Worm (Caenorhabditis elegans) whole organism, L4 larva: ENCODE results near the gene F28H7.3.

Source experiments
- F49E8.2 ChIP-seq: sonication (generic microtip); optimal IDR thresholded peaks from 2 replicates; lab custom pipeline; 2016; ENCODE audit warnings: missing compliant biosample characterization, mild to moderate bottlenecking, missing genetic modification characterization, borderline replicate concordance
- T20F7.1 ChIP-seq: fragments of 200-800 bp; sonication (Bioruptor generic); optimal IDR thresholded peaks from 2 replicates; lab custom pipeline; 2018; ENCODE audit warnings: mild to moderate bottlenecking, missing genetic modification characterization, missing compliant biosample characterization
- Y105C5A.15 ChIP-seq: fragments of 200-800 bp; sonication (Bioruptor generic); IDR thresholded peaks from 2 replicates; pipeline ENCODE4 v1.3.6; 2022; ENCODE audit warnings: missing genetic modification characterization, missing compliant biosample characterization
- Y75B8A.6 ChIP-seq: fragments of 200-800 bp; sonication (Bioruptor generic); IDR thresholded peaks from 2 replicates; pipeline ENCODE4 v1.3.6; 2022; ENCODE audit warnings: missing genetic modification reagents, missing genetic modification characterization, missing compliant biosample characterization
- ceh-20 ChIP-seq: fragments of 200-800 bp; sonication (Bioruptor generic); IDR thresholded peaks from 2 replicates; pipeline ENCODE4 v1.3.6; 2022; ENCODE audit warnings: missing genetic modification reagents, missing genetic modification characterization, missing compliant biosample characterization
- ceh-44 ChIP-seq: fragments of 200-800 bp; sonication (Bioruptor generic); IDR thresholded peaks from 2 replicates; pipeline ENCODE4 v1.3.6; 2022; ENCODE audit warnings: missing genetic modification reagents, missing genetic modification characterization, missing compliant biosample characterization
- cey-2 ChIP-seq: sonication (generic microtip); optimal IDR thresholded peaks from 3 replicates; lab custom pipeline; 2017; ENCODE audit warnings: missing genetic modification characterization, mild to moderate bottlenecking, missing compliant biosample characterization, antibody characterized with exemption, borderline replicate concordance; ENCODE audit not compliant: insufficient read depth
- daf-16 ChIP-seq, 3 experiments: sonication (generic microtip); optimal IDR thresholded peaks; 2 replicates each; lab custom pipeline; 2016 to 2017; ENCODE audit warnings: missing genetic modification characterization in 3 of 3, missing genetic modification reagents in 3 of 3, mild to moderate bottlenecking in 2 of 3, missing compliant biosample characterization in 2 of 3, missing biosample characterization in 1 of 3, moderate library complexity in 1 of 3
- dmd-6 ChIP-seq: fragments of 200-800 bp; sonication (Bioruptor generic); IDR thresholded peaks from 2 replicates; pipeline ENCODE4 v1.3.6; 2022; ENCODE audit warnings: missing genetic modification reagents, missing genetic modification characterization, missing compliant biosample characterization
- dmd-8 ChIP-seq: fragments of 200-800 bp; sonication (Bioruptor generic); IDR thresholded peaks from 2 replicates; pipeline ENCODE4 v1.3.6; 2022; ENCODE audit warnings: missing genetic modification characterization, missing compliant biosample characterization
- dve-1 ChIP-seq: sonication (generic microtip); optimal IDR thresholded peaks from 2 replicates; lab custom pipeline; 2017; ENCODE audit warnings: antibody characterized with exemption, mild to moderate bottlenecking, missing genetic modification characterization, missing compliant biosample characterization; ENCODE audit not compliant: insufficient read depth
- egl-27 ChIP-seq: sonication (generic microtip); optimal IDR thresholded peaks from 3 replicates; lab custom pipeline; 2017; ENCODE audit warnings: missing biosample characterization, missing genetic modification reagents, missing genetic modification characterization
- fos-1 ChIP-seq: fragments of 150-350 bp; optimal IDR thresholded peaks from 2 replicates; lab custom pipeline; 2014; ENCODE audit warnings: missing biosample characterization, missing genetic modification characterization
- hif-1 ChIP-seq, 2 experiments: sonication (generic microtip); optimal IDR thresholded peaks; 2 replicates each; lab custom pipeline; 2016 to 2017; ENCODE audit warnings: missing compliant biosample characterization in 2 of 2, missing genetic modification characterization in 2 of 2, missing genetic modification reagents in 2 of 2, missing genotype in 2 of 2, mild to moderate bottlenecking in 1 of 2
- hlh-30 ChIP-seq: sonication (generic microtip); optimal IDR thresholded peaks from 2 replicates; lab custom pipeline; 2017; ENCODE audit warnings: antibody characterized with exemption, mild to moderate bottlenecking, missing genetic modification characterization, missing compliant biosample characterization; ENCODE audit not compliant: insufficient read depth
- hmg-1.1 ChIP-seq: fragments of 200-800 bp; sonication (Bioruptor generic); IDR thresholded peaks from 2 replicates; pipeline ENCODE4 v1.3.6; 2022; ENCODE audit warnings: missing genetic modification reagents, missing genetic modification characterization, missing compliant biosample characterization
- lin-29 ChIP-seq: fragments of 200-800 bp; sonication (Bioruptor generic); IDR thresholded peaks from 2 replicates; pipeline ENCODE4 v1.3.6; 2022; ENCODE audit warnings: missing genetic modification reagents, missing genetic modification characterization, missing compliant biosample characterization
- lin-38 ChIP-seq: fragments of 200-800 bp; sonication (Bioruptor generic); IDR thresholded peaks from 2 replicates; pipeline ENCODE4 v1.3.6; 2022; ENCODE audit warnings: missing genetic modification reagents, missing genetic modification characterization, missing compliant biosample characterization
- lir-3 ChIP-seq: sonication (generic microtip); optimal IDR thresholded peaks from 2 replicates; lab custom pipeline; 2016; ENCODE audit warnings: mild to moderate bottlenecking, missing genetic modification characterization, missing compliant biosample characterization
- madf-5 ChIP-seq, 2 experiments: fragments of 200-800 bp; sonication (Bioruptor generic); IDR thresholded peaks; 2 replicates each; pipeline ENCODE4 v1.3.6; 2022; ENCODE audit warnings: missing compliant biosample characterization in 2 of 2, missing genetic modification characterization in 2 of 2
- madf-9 ChIP-seq: fragments of 200-800 bp; sonication (Bioruptor generic); conservative IDR thresholded peaks from 2 replicates; pipeline ENCODE4 v1.3.6; 2022; ENCODE audit warnings: missing genetic modification reagents, missing genetic modification characterization, missing compliant biosample characterization
- mdl-1 ChIP-seq, 2 experiments: fragments of 150-350 bp in 1 of 2; sonication (generic microtip) in 1 of 2; optimal IDR thresholded peaks; 2 replicates each; lab custom pipeline; 2014 to 2017; ENCODE audit warnings: missing biosample characterization in 2 of 2, missing genetic modification characterization in 2 of 2
- mdt-29 ChIP-seq: fragments of 200-800 bp; sonication (Bioruptor generic); IDR thresholded peaks from 2 replicates; pipeline ENCODE4 v1.3.6; 2022; ENCODE audit warnings: missing genetic modification reagents, missing genetic modification characterization, missing compliant biosample characterization
- mep-1 ChIP-seq: fragments of 150-350 bp; sonication (generic microtip); optimal IDR thresholded peaks from 3 replicates; lab custom pipeline; 2014; ENCODE audit warnings: missing biosample characterization, missing genetic modification characterization
- mes-2 ChIP-seq: sonication (generic microtip); optimal IDR thresholded peaks from 2 replicates; lab custom pipeline; 2016; ENCODE audit warnings: missing genotype, mild to moderate bottlenecking, missing genetic modification characterization, missing compliant biosample characterization; ENCODE audit not compliant: poor library complexity, severe bottlenecking
- mxl-3 ChIP-seq: fragments of 200-800 bp; sonication (Bioruptor generic); optimal IDR thresholded peaks from 2 replicates; lab custom pipeline; 2018; ENCODE audit warnings: mild to moderate bottlenecking, missing genetic modification characterization, missing compliant biosample characterization
- nhr-25 ChIP-seq: sonication (generic microtip); optimal IDR thresholded peaks from 2 replicates; lab custom pipeline; 2017; ENCODE audit warnings: missing genetic modification characterization, mild to moderate bottlenecking, missing compliant biosample characterization, antibody characterized with exemption, moderate library complexity, borderline replicate concordance; ENCODE audit not compliant: insufficient read depth
- nhr-28 ChIP-seq: fragments of 150-350 bp; optimal IDR thresholded peaks from 2 replicates; lab custom pipeline; 2014; ENCODE audit warnings: missing biosample characterization, missing genetic modification characterization
- nhr-41 ChIP-seq: fragments of 200-800 bp; sonication (Bioruptor generic); IDR thresholded peaks from 2 replicates; pipeline ENCODE4 v1.3.6; 2022; ENCODE audit warnings: missing genetic modification reagents, missing genetic modification characterization, missing compliant biosample characterization
- nhr-42 ChIP-seq: fragments of 200-800 bp; sonication (Bioruptor generic); IDR thresholded peaks from 2 replicates; pipeline ENCODE4 v1.3.6; 2022; ENCODE audit warnings: missing genetic modification characterization, missing compliant biosample characterization
- nhr-6 ChIP-seq: fragments of 150-350 bp; optimal IDR thresholded peaks from 2 replicates; lab custom pipeline; 2014; ENCODE audit warnings: missing biosample characterization, missing genetic modification characterization
- nhr-77 ChIP-seq: fragments of 150-350 bp; optimal IDR thresholded peaks from 2 replicates; lab custom pipeline; 2014; ENCODE audit warnings: missing biosample characterization, missing genetic modification characterization
- sdz-12 ChIP-seq: fragments of 200-800 bp; sonication (Bioruptor generic); optimal IDR thresholded peaks from 2 replicates; lab custom pipeline; 2018; ENCODE audit warnings: mild to moderate bottlenecking, missing genetic modification characterization, missing compliant biosample characterization
- set-16 ChIP-seq: fragments of 200-800 bp; sonication (Bioruptor generic); IDR thresholded peaks from 2 replicates; pipeline ENCODE4 v1.3.6; 2022; ENCODE audit warnings: missing genetic modification reagents, missing genetic modification characterization, missing compliant biosample characterization
- spr-3 ChIP-seq: fragments of 200-800 bp; sonication (Bioruptor generic); optimal IDR thresholded peaks from 2 replicates; lab custom pipeline; 2018; ENCODE audit warnings: mild to moderate bottlenecking, missing genetic modification characterization, missing compliant biosample characterization
- tag-97 ChIP-seq: fragments of 200-800 bp; sonication (Bioruptor generic); IDR thresholded peaks from 2 replicates; pipeline ENCODE4 v1.3.6; 2022; ENCODE audit warnings: missing genetic modification characterization, missing compliant biosample characterization
- unc-130 ChIP-seq: sonication (generic microtip); optimal IDR thresholded peaks from 2 replicates; lab custom pipeline; 2016; ENCODE audit warnings: missing genetic modification reagents, missing genetic modification characterization, missing compliant biosample characterization
- unc-62 ChIP-seq, 3 experiments: fragments of 150-350 bp in 1 of 3; sonication (generic microtip); optimal IDR thresholded peaks in 2 of 3; peaks in 1 of 3; 1 replicate in 1 of 3; 2 replicates in 2 of 3; lab custom pipeline; 2014 to 2017; ENCODE audit warnings: missing biosample characterization in 3 of 3, missing genetic modification characterization in 3 of 3, missing genetic modification reagents in 3 of 3, missing genotype in 1 of 3
- zag-1 ChIP-seq: fragments of 150-350 bp; optimal IDR thresholded peaks from 2 replicates; lab custom pipeline; 2014; ENCODE audit warnings: missing biosample characterization, missing genetic modification characterization
- zip-11 ChIP-seq: fragments of 200-800 bp; sonication (Bioruptor generic); IDR thresholded peaks from 2 replicates; pipeline ENCODE4 v1.3.6; 2022; ENCODE audit warnings: missing genetic modification characterization, missing compliant biosample characterization
- zip-2 ChIP-seq: fragments of 150-350 bp; optimal IDR thresholded peaks from 2 replicates; lab custom pipeline; 2014; ENCODE audit warnings: missing biosample characterization, missing genetic modification characterization
- ztf-11 ChIP-seq: fragments of 150-350 bp; optimal IDR thresholded peaks from 2 replicates; lab custom pipeline; 2014; ENCODE audit warnings: missing biosample characterization, missing genetic modification characterization
- ztf-7 ChIP-seq: fragments of 150-350 bp; optimal IDR thresholded peaks from 2 replicates; lab custom pipeline; 2014; ENCODE audit warnings: missing biosample characterization, missing genetic modification characterization

F28H7.3 gene

DNA sequence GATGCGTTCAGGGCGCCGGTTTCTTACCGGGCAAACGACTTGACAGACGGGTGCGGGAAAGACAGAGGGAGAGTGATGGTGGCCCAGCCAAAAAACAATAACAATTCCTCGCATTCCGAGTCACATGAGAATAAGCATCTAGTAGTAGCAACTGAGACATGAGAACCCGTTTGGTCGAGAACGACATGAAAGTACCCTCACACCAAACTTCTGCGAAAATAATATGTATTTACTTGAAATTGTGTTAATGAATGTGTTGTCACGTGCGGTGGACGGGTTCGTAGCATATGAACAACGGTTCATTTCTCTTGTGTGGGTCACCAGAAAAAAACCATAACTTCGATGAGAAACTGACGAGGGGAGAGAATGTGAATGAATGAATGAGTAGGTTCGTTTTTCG lies 29.7 kb downstream of the F28H7.3 start:
- TF ChIP-seq nhr-25 (tag; lab: Kevin White, UChicago), result no peak
- no peak for TF ChIP-seq egl-27 (tag; lab: Kevin White, UChicago)
- no peak for TF ChIP-seq lin-38
- no peak for TF ChIP-seq nhr-41 (GFP tag; lab: Robert Waterston, UW)
- peak in 1 of 2 experiments; percentile 26 for TF ChIP-seq unc-62 (GFP tag; optimal IDR thresholded peaks at IDR 0.05 in 1 of 2; lab: Kevin White, UChicago)
- no peak for TF ChIP-seq unc-62 (tag; optimal IDR thresholded peaks at IDR 0.05; lab: Kevin White, UChicago)
- no peak for TF ChIP-seq Y105C5A.15
- no peak for TF ChIP-seq mes-2 (tag; lab: Kevin White, UChicago)
- no peak for TF ChIP-seq spr-3 (GFP tag; lab: Kevin White, UChicago)
- TF ChIP-seq ztf-11 (tag; lab: Kevin White, UChicago), result no peak
- no peak for TF ChIP-seq dmd-8 (GFP tag; lab: Robert Waterston, UW)
- TF ChIP-seq ceh-20, result no peak
- TF ChIP-seq mdt-29, result no peak
- TF ChIP-seq hmg-1.1 (GFP tag; lab: Robert Waterston, UW), result no peak
- TF ChIP-seq nhr-77 (tag; lab: Kevin White, UChicago), result no peak
- no peak for TF ChIP-seq hif-1 (tag; optimal IDR thresholded peaks at IDR 0.05; lab: Kevin White, UChicago)
- TF ChIP-seq lin-29 (GFP tag; lab: Robert Waterston, UW), result no peak
- no peak for TF ChIP-seq ceh-44 (GFP tag; lab: Robert Waterston, UW)
- peak; percentile 65 for TF ChIP-seq hlh-30
- TF ChIP-seq lir-3 (tag; lab: Kevin White, UChicago), result no peak
- no peak for TF ChIP-seq unc-130
- no peak for TF ChIP-seq F49E8.2 (tag; lab: Kevin White, UChicago)
- no peak for TF ChIP-seq daf-16 (GFP tag; optimal IDR thresholded peaks at IDR 0.05; lab: Kevin White, UChicago)
- TF ChIP-seq daf-16 (tag; optimal IDR thresholded peaks at IDR 0.05; lab: Kevin White, UChicago), result no peak
- no peak for TF ChIP-seq zip-11 (GFP tag; lab: Robert Waterston, UW)
- no peak for TF ChIP-seq madf-5 (GFP tag; IDR thresholded peaks at IDR 0.05; lab: Robert Waterston, UW)
- TF ChIP-seq tag-97, result no peak
- TF ChIP-seq sdz-12 (GFP tag; lab: Kevin White, UChicago), result no peak
- TF ChIP-seq cey-2 (tag; lab: Kevin White, UChicago), result no peak
- TF ChIP-seq nhr-6, result no peak
- no peak for TF ChIP-seq dmd-6
- TF ChIP-seq madf-9 (GFP tag; lab: Robert Waterston, UW), result no peak
- no peak for TF ChIP-seq ztf-7 (tag; lab: Kevin White, UChicago)
- no peak for TF ChIP-seq mxl-3 (GFP tag; lab: Kevin White, UChicago)
- TF ChIP-seq T20F7.1 (GFP tag; lab: Kevin White, UChicago), result no peak
- TF ChIP-seq zag-1 (tag; lab: Kevin White, UChicago), result no peak
- TF ChIP-seq dve-1 (tag; lab: Kevin White, UChicago), result peak; percentile 6
- peak in 1 of 2 experiments; percentile 49 for TF ChIP-seq mdl-1 (tag; optimal IDR thresholded peaks at IDR 0.05; lab: Kevin White, UChicago)
- no peak for TF ChIP-seq zip-2 (tag; lab: Kevin White, UChicago)
- TF ChIP-seq fos-1 (tag; lab: Kevin White, UChicago), result no peak
- TF ChIP-seq nhr-28 (tag; lab: Kevin White, UChicago), result peak; percentile 4
- no peak for TF ChIP-seq mep-1 (tag; lab: Kevin White, UChicago)
- no peak for TF ChIP-seq nhr-42 (GFP tag; lab: Robert Waterston, UW)
- TF ChIP-seq Y75B8A.6, result no peak
- no peak for TF ChIP-seq set-16
